Worm (Caenorhabditis elegans) whole organism, early embryonic: ENCODE results near the gene hrpa-2.

Experiments used
- F13C5.2 ChIP-seq: sonication (generic microtip); optimal IDR thresholded peaks from 2 replicates; lab custom pipeline; 2017; ENCODE audit warnings: mild to moderate bottlenecking, missing genetic modification characterization, inconsistent platforms, missing compliant biosample characterization
- ama-1 ChIP-seq: fragments of 150-350 bp; optimal IDR thresholded peaks from 2 replicates; lab custom pipeline; 2014
- ceh-13 ChIP-seq: fragments of 200-800 bp; sonication (Bioruptor generic); optimal IDR thresholded peaks from 2 replicates; lab custom pipeline; 2018; ENCODE audit warnings: mild to moderate bottlenecking, missing genetic modification characterization, missing compliant biosample characterization
- hmbx-1 ChIP-seq: sonication (generic microtip); optimal IDR thresholded peaks from 2 replicates; lab custom pipeline; 2016; ENCODE audit warnings: mild to moderate bottlenecking, missing genetic modification characterization, missing compliant biosample characterization
- scrt-1 ChIP-seq: fragments of 200-800 bp; sonication (Bioruptor generic); IDR thresholded peaks from 2 replicates; pipeline ENCODE4 v1.3.6; 2022; ENCODE audit warnings: missing genetic modification characterization, missing compliant biosample characterization
- sea-1 ChIP-seq: fragments of 200-800 bp; sonication (Bioruptor generic); conservative IDR thresholded peaks from 2 replicates; pipeline ENCODE4 v1.3.6; 2022; ENCODE audit warnings: missing genetic modification characterization, missing compliant biosample characterization

ce11 chrX:5213032-5213431, 3.1 kb upstream of the hrpa-2 start:
- no peak for TF ChIP-seq hmbx-1 (tag; lab: Kevin White, UChicago)
- no peak for TF ChIP-seq ceh-13 (GFP tag; lab: Kevin White, UChicago)
- TF ChIP-seq sea-1 (GFP tag; lab: Robert Waterston, UW): no peak
- TF ChIP-seq ama-1 (lab: Kevin White, UChicago): no peak
- TF ChIP-seq F13C5.2 (tag; lab: Kevin White, UChicago): no peak
- TF ChIP-seq scrt-1 (GFP tag; lab: Robert Waterston, UW): no peak
